1 fruit fly cellular context compared by ENCODE assay signal in genomic region chr3R:30601440-30602256, dm6.
TF ChIP-seq lines count a peak whose summit lies in the region.

TSS of gene CG2246 (minus strand) at chr3R:30601489.
TSS of gene CG31021 (plus strand) at chr3R:30602206.

TF ChIP-seq in whole organism, embryonic, 481 proteins besides CTCF, POLR2A, EP300 and RAD21 (continued from another document):
- TF ChIP-seq CG11093 (GFP tag; IDR thresholded peaks at IDR 0.05; lab: Robert Waterston, UW) (0 out of 3 replicates have a peak, but pooled peaks have one; percentile 24), CG7928 (GFP tag; optimal IDR thresholded peaks at IDR 0.05; lab: Kevin White, UChicago) (no peak), Bgb (GFP tag; IDR thresholded peaks at IDR 0.05; lab: Robert Waterston, UW; ENCODE audit: partially characterized antibody) (peak; percentile 88), CG12104 (GFP tag; optimal IDR thresholded peaks at IDR 0.05; lab: Kevin White, UChicago) (peak; percentile 16), CG12769 (tag; optimal IDR thresholded peaks at IDR 0.05; lab: Kevin White, UChicago) (no peak), Ssrp (tag; optimal IDR thresholded peaks at IDR 0.05; lab: Kevin White, UChicago) (peak; percentile 18), wor (GFP tag; IDR thresholded peaks at IDR 0.05; lab: Robert Waterston, UW) (peak; percentile 25; the same call in 1 of the 2 replicates), CG8944 (GFP tag; optimal IDR thresholded peaks at IDR 0.05; lab: Kevin White, UChicago) (peak; percentile 66), CG12942 (GFP tag; optimal IDR thresholded peaks at IDR 0.05; lab: Kevin White, UChicago) (peak; percentile 23), CG18619 (GFP tag; optimal IDR thresholded peaks at IDR 0.05; lab: Kevin White, UChicago) (peak; percentile 36), H2.0 (GFP tag; IDR thresholded peaks at IDR 0.05; lab: Robert Waterston, UW) (no peak; the same call in 1 of the 2 replicates), Spps (tag; optimal IDR thresholded peaks at IDR 0.05; lab: Kevin White, UChicago) (no peak), her (GFP tag; optimal IDR thresholded peaks at IDR 0.05; lab: Kevin White, UChicago) (peak; percentile 41), abd-A (tag; optimal IDR thresholded peaks at IDR 0.05; lab: Kevin White, UChicago) (no peak), gem (tag; optimal IDR thresholded peaks at IDR 0.05; lab: Kevin White, UChicago) (peak; percentile 71), danr (GFP tag; IDR thresholded peaks at IDR 0.05; lab: Robert Waterston, UW) (no peak), MTF-1 (GFP tag; optimal IDR thresholded peaks at IDR 0.05; lab: Kevin White, UChicago; ENCODE audit: borderline replicate concordance) (no peak), yki (optimal IDR thresholded peaks at IDR 0.05; lab: Kevin White, UChicago) (peak; percentile 4), CG2202 (tag; optimal IDR thresholded peaks at IDR 0.05; lab: Kevin White, UChicago) (no peak), CG11723 (GFP tag; optimal IDR thresholded peaks at IDR 0.05; lab: Kevin White, UChicago) (no peak), D19B (GFP tag; optimal IDR thresholded peaks at IDR 0.05; lab: Kevin White, UChicago) (no peak), vnd (GFP tag; IDR thresholded peaks at IDR 0.05; lab: Robert Waterston, UW; ENCODE audit: partially characterized antibody) (peak; percentile 77), CG17328 (GFP tag; IDR thresholded peaks at IDR 0.05; lab: Robert Waterston, UW) (peak; percentile 51), Vsx1 (GFP tag; optimal IDR thresholded peaks at IDR 0.05; lab: Kevin White, UChicago) (no peak), Fer1 (GFP tag; optimal IDR thresholded peaks at IDR 0.05; lab: Kevin White, UChicago) (no peak), lab (GFP tag; optimal IDR thresholded peaks at IDR 0.05; lab: Kevin White, UChicago) (peak; percentile 58), ewg (GFP tag; optimal IDR thresholded peaks at IDR 0.05; lab: Kevin White, UChicago) (peak; percentile 5), Neu2 (GFP tag; optimal IDR thresholded peaks at IDR 0.05; lab: Kevin White, UChicago; ENCODE audit: borderline replicate concordance) (no peak), CG13296 (GFP tag; optimal IDR thresholded peaks at IDR 0.05; lab: Kevin White, UChicago) (no peak), CG2116 (GFP tag; optimal IDR thresholded peaks at IDR 0.05; lab: Kevin White, UChicago) (peak; percentile 64), sim (GFP tag; IDR thresholded peaks at IDR 0.05; lab: Robert Waterston, UW) (no peak)
